Worm (Caenorhabditis elegans) whole organism, L2 larva: ENCODE measurements around the gene ins-16.
A peak's percentile ranks its signal among the peaks of the same experiment; 100 is the strongest.

Experiments used
- C34F6.9 ChIP-seq: fragments of 150-350 bp; optimal IDR thresholded peaks from 2 replicates; lab custom pipeline; 2014; ENCODE audit warnings: missing biosample characterization, missing genetic modification characterization
- F13H6.1 ChIP-seq: sonication (generic microtip); optimal IDR thresholded peaks from 2 replicates; lab custom pipeline; 2016; ENCODE audit warnings: missing genetic modification characterization, missing compliant biosample characterization
- R02D3.7 ChIP-seq: fragments of 150-350 bp; optimal IDR thresholded peaks from 2 replicates; lab custom pipeline; 2014; ENCODE audit warnings: missing biosample characterization, missing genetic modification characterization
- Y55F3AM.14 ChIP-seq: fragments of 200-800 bp; sonication (Bioruptor generic); optimal IDR thresholded peaks from 2 replicates; lab custom pipeline; 2018; ENCODE audit warnings: mild to moderate bottlenecking, missing genetic modification characterization, missing compliant biosample characterization
- ZK546.5 ChIP-seq: sonication (generic microtip); optimal IDR thresholded peaks from 2 replicates; lab custom pipeline; 2017; ENCODE audit warnings: missing biosample characterization, missing genetic modification characterization
- alr-1 ChIP-seq: fragments of 150-350 bp; optimal IDR thresholded peaks from 2 replicates; lab custom pipeline; 2014; ENCODE audit warnings: missing biosample characterization, missing genetic modification characterization
- blmp-1 ChIP-seq: sonication (generic microtip); optimal IDR thresholded peaks from 2 replicates; lab custom pipeline; 2017; ENCODE audit warnings: missing genetic modification characterization, mild to moderate bottlenecking, missing compliant biosample characterization, antibody characterized with exemption, moderate library complexity; ENCODE audit not compliant: insufficient read depth
- ceh-16 ChIP-seq: fragments of 150-350 bp; optimal IDR thresholded peaks from 2 replicates; lab custom pipeline; 2014; ENCODE audit warnings: missing biosample characterization, missing genetic modification characterization
- ceh-82 ChIP-seq: fragments of 150-350 bp; optimal IDR thresholded peaks from 2 replicates; lab custom pipeline; 2014; ENCODE audit warnings: missing biosample characterization, missing genetic modification characterization
- crh-2 ChIP-seq: sonication (generic microtip); optimal IDR thresholded peaks from 2 replicates; lab custom pipeline; 2017; ENCODE audit warnings: missing biosample characterization, missing genetic modification characterization
- dmd-4 ChIP-seq: sonication (generic microtip); optimal IDR thresholded peaks from 2 replicates; lab custom pipeline; 2017; ENCODE audit warnings: missing biosample characterization, missing genetic modification characterization
- elt-1 ChIP-seq: fragments of 150-350 bp; optimal IDR thresholded peaks from 2 replicates; lab custom pipeline; 2014; ENCODE audit warnings: missing biosample characterization, missing genetic modification characterization
- elt-3 ChIP-seq: sonication (generic microtip); optimal IDR thresholded peaks from 2 replicates; lab custom pipeline; 2017; ENCODE audit warnings: missing biosample characterization, missing genetic modification characterization
- fos-1 ChIP-seq: fragments of 150-350 bp; optimal IDR thresholded peaks from 2 replicates; lab custom pipeline; 2014; ENCODE audit warnings: missing biosample characterization, missing genetic modification characterization
- gmeb-1 ChIP-seq: fragments of 150-350 bp; optimal IDR thresholded peaks from 2 replicates; lab custom pipeline; 2014; ENCODE audit warnings: missing biosample characterization, missing genetic modification characterization
- lin-11 ChIP-seq: fragments of 150-350 bp; sonication (generic microtip); optimal IDR thresholded peaks from 2 replicates; lab custom pipeline; 2014; ENCODE audit warnings: missing biosample characterization, missing genetic modification characterization, inconsistent platforms, mixed read lengths
- lin-13 ChIP-seq: fragments of 150-350 bp; optimal IDR thresholded peaks from 2 replicates; lab custom pipeline; 2014; ENCODE audit warnings: missing biosample characterization, missing genetic modification reagents, missing genetic modification characterization
- lin-39 ChIP-seq: fragments of 150-350 bp; optimal IDR thresholded peaks from 2 replicates; lab custom pipeline; 2014; ENCODE audit warnings: missing biosample characterization, missing genetic modification reagents, missing genetic modification characterization
- lsy-2 ChIP-seq, 2 experiments: fragments of 150-350 bp in 1 of 2; sonication (generic microtip) in 1 of 2; optimal IDR thresholded peaks; 2 replicates each; lab custom pipeline; 2014 to 2017; ENCODE audit warnings: missing biosample characterization in 2 of 2, missing genetic modification characterization in 2 of 2
- mab-5 ChIP-seq: fragments of 150-350 bp; optimal IDR thresholded peaks from 2 replicates; lab custom pipeline; 2014; ENCODE audit warnings: missing biosample characterization, missing genetic modification characterization
- mbf-1 ChIP-seq: sonication (generic microtip); optimal IDR thresholded peaks from 2 replicates; lab custom pipeline; 2017; ENCODE audit warnings: missing biosample characterization, missing genetic modification characterization
- mdl-1 ChIP-seq, 2 experiments: fragments of 150-350 bp in 1 of 2; sonication (generic microtip) in 1 of 2; optimal IDR thresholded peaks; 2 replicates each; lab custom pipeline; 2017; ENCODE audit warnings: missing biosample characterization in 2 of 2, missing genetic modification characterization in 2 of 2
- nhr-10 ChIP-seq: sonication (generic microtip); optimal IDR thresholded peaks from 2 replicates; lab custom pipeline; 2017; ENCODE audit warnings: missing biosample characterization, missing genetic modification characterization
- nhr-129 ChIP-seq: fragments of 150-350 bp; optimal IDR thresholded peaks from 2 replicates; lab custom pipeline; 2014; ENCODE audit warnings: missing biosample characterization, missing genetic modification characterization
- nhr-23 ChIP-seq: fragments of 150-350 bp; optimal IDR thresholded peaks from 2 replicates; lab custom pipeline; 2014; ENCODE audit warnings: missing biosample characterization, missing genetic modification reagents, missing genetic modification characterization
- nhr-237 ChIP-seq: fragments of 150-350 bp; optimal IDR thresholded peaks from 2 replicates; lab custom pipeline; 2014; ENCODE audit warnings: missing biosample characterization, missing genetic modification characterization
- nhr-25 ChIP-seq: fragments of 150-350 bp; sonication (generic microtip); optimal IDR thresholded peaks from 3 replicates; lab custom pipeline; 2014; ENCODE audit warnings: missing biosample characterization, missing genetic modification characterization
- nhr-77 ChIP-seq: fragments of 150-350 bp; optimal IDR thresholded peaks from 2 replicates; lab custom pipeline; 2014; ENCODE audit warnings: missing biosample characterization, missing genetic modification characterization
- peb-1 ChIP-seq: fragments of 150-350 bp; optimal IDR thresholded peaks from 2 replicates; lab custom pipeline; 2014; ENCODE audit warnings: missing biosample characterization, missing genetic modification characterization
- skn-1 ChIP-seq: sonication (generic microtip); optimal IDR thresholded peaks from 2 replicates; lab custom pipeline; 2017; ENCODE audit warnings: missing biosample characterization, missing genetic modification characterization
- sma-3 ChIP-seq: sonication (generic microtip); optimal IDR thresholded peaks from 2 replicates; lab custom pipeline; 2016; ENCODE audit warnings: missing genetic modification reagents, missing genetic modification characterization, missing compliant biosample characterization
- sma-9 ChIP-seq, 2 experiments: fragments of 150-350 bp in 1 of 2; sonication (generic microtip) in 1 of 2; optimal IDR thresholded peaks; 2 replicates each; lab custom pipeline; 2014 to 2016; ENCODE audit warnings: missing genetic modification characterization in 2 of 2, mild to moderate bottlenecking in 1 of 2, missing biosample characterization in 1 of 2, missing compliant biosample characterization in 1 of 2, missing genetic modification reagents in 1 of 2, moderate library complexity in 1 of 2
- unc-39 ChIP-seq: fragments of 150-350 bp; optimal IDR thresholded peaks from 2 replicates; lab custom pipeline; 2014; ENCODE audit warnings: missing biosample characterization, missing genetic modification characterization
- unc-55 ChIP-seq: fragments of 150-350 bp; sonication (generic microtip); optimal IDR thresholded peaks from 3 replicates; lab custom pipeline; 2014; ENCODE audit warnings: missing biosample characterization, missing genetic modification reagents, missing genetic modification characterization
- unc-62 ChIP-seq: fragments of 150-350 bp; optimal IDR thresholded peaks from 2 replicates; lab custom pipeline; 2014; ENCODE audit warnings: missing biosample characterization, missing genetic modification reagents, missing genetic modification characterization
- zag-1 ChIP-seq: fragments of 150-350 bp; optimal IDR thresholded peaks from 2 replicates; lab custom pipeline; 2014; ENCODE audit warnings: missing biosample characterization, missing genetic modification characterization
- ztf-1 ChIP-seq: fragments of 200-800 bp; sonication (Bioruptor generic); conservative IDR thresholded peaks from 2 replicates; pipeline ENCODE4 v1.3.6; 2022; ENCODE audit warnings: missing genetic modification characterization, missing compliant biosample characterization
- ztf-11 ChIP-seq: sonication (generic microtip); optimal IDR thresholded peaks from 2 replicates; lab custom pipeline; 2017; ENCODE audit warnings: missing biosample characterization, missing genetic modification characterization
- ztf-4 ChIP-seq: fragments of 150-350 bp; optimal IDR thresholded peaks from 2 replicates; lab custom pipeline; 2014; ENCODE audit warnings: missing biosample characterization, missing genetic modification characterization

ins-16 gene

ce11 chrIII:2100842-2101241 is 40.1 kb upstream of the ins-16 start (continued):
- TF ChIP-seq F13H6.1 (tag; lab: Kevin White, UChicago) (peak; percentile 83), skn-1 (tag; lab: Kevin White, UChicago) (no peak), lin-39 (tag; lab: Kevin White, UChicago) (no peak), C34F6.9 (tag; lab: Kevin White, UChicago) (peak; percentile 80), ztf-11 (no peak), zag-1 (tag; lab: Kevin White, UChicago) (peak; percentile 70), nhr-23 (tag; lab: Kevin White, UChicago) (no peak), elt-1 (no peak), lin-13 (GFP tag; lab: Kevin White, UChicago) (peak; percentile 82), nhr-10 (tag; lab: Kevin White, UChicago) (peak; percentile 40), Y55F3AM.14 (GFP tag; lab: Kevin White, UChicago) (peak; percentile 23), ztf-4 (tag; lab: Kevin White, UChicago) (no peak), blmp-1 (peak; percentile 29), sma-3 (GFP tag; lab: Kevin White, UChicago) (peak; percentile 37), mdl-1 (tag; optimal IDR thresholded peaks at IDR 0.05; lab: Kevin White, UChicago) (peak in 1 of 2 experiments; percentile 54), elt-3 (tag; lab: Kevin White, UChicago) (no peak), mab-5 (tag; lab: Kevin White, UChicago) (peak; percentile 73), ZK546.5 (tag; lab: Kevin White, UChicago) (no peak)

ce11 chrIII:2099808-2100366 is 39.1 kb upstream of the ins-16 start:
- TF ChIP-seq elt-1 (no peak), lin-11 (no peak), mbf-1 (no peak), fos-1 (tag; lab: Kevin White, UChicago) (peak; percentile 98), crh-2 (tag; lab: Kevin White, UChicago) (peak; percentile 67), ceh-16 (tag; lab: Kevin White, UChicago) (no peak), nhr-25 (tag; lab: Kevin White, UChicago) (no peak), unc-55 (GFP tag; lab: Kevin White, UChicago) (no peak), zag-1 (tag; lab: Kevin White, UChicago) (no peak), elt-3 (tag; lab: Kevin White, UChicago) (no peak), mdl-1 (tag; optimal IDR thresholded peaks at IDR 0.05; lab: Kevin White, UChicago) (no peak), alr-1 (tag; lab: Kevin White, UChicago) (no peak), C34F6.9 (tag; lab: Kevin White, UChicago) (no peak), blmp-1 (no peak), unc-62 (no peak)
- TF ChIP-seq, all 48 proteins: peak for 2

- TF ChIP-seq unc-62: no peak
- TF ChIP-seq nhr-77 (tag; lab: Kevin White, UChicago): no peak
- no peak for TF ChIP-seq blmp-1
- no peak for TF ChIP-seq nhr-10 (tag; lab: Kevin White, UChicago)
- no peak for TF ChIP-seq nhr-25 (tag; lab: Kevin White, UChicago)
- no peak for TF ChIP-seq ztf-11
- TF ChIP-seq nhr-129 (tag; lab: Kevin White, UChicago): no peak
- no peak for TF ChIP-seq nhr-237 (tag; lab: Kevin White, UChicago)
- no peak for TF ChIP-seq mdl-1 (tag; optimal IDR thresholded peaks at IDR 0.05; lab: Kevin White, UChicago)
- no peak for TF ChIP-seq lsy-2 (tag; optimal IDR thresholded peaks at IDR 0.05; lab: Kevin White, UChicago)
- TF ChIP-seq mbf-1: no peak
- no peak for TF ChIP-seq dmd-4 (tag; lab: Kevin White, UChicago)
- TF ChIP-seq C34F6.9 (tag; lab: Kevin White, UChicago): no peak
- no peak for TF ChIP-seq gmeb-1
- TF ChIP-seq unc-39 (tag; lab: Kevin White, UChicago): no peak
- no peak for TF ChIP-seq R02D3.7 (tag; lab: Kevin White, UChicago)
- TF ChIP-seq elt-1: no peak
- no peak for TF ChIP-seq skn-1 (tag; lab: Kevin White, UChicago)
- no peak for TF ChIP-seq elt-3 (tag; lab: Kevin White, UChicago)
These were observed 37.4 kb upstream of the ins-16 start for ce11 chrIII:2098185-2098584.

ce11 chrIII:2092409-2092808 is 31.7 kb upstream of the ins-16 start, which contains the start of gene Y48G9A.9:
Gene Y48G9A.9 (plus strand): TSS chrIII:2092709.
- TF ChIP-seq unc-39 (tag; lab: Kevin White, UChicago) (no peak), lin-13 (GFP tag; lab: Kevin White, UChicago) (no peak), ztf-1 (GFP tag; lab: Robert Waterston, UW) (no peak), R02D3.7 (tag; lab: Kevin White, UChicago) (no peak), ztf-4 (tag; lab: Kevin White, UChicago) (no peak), sma-9 (GFP tag; optimal IDR thresholded peaks at IDR 0.05; lab: Kevin White, UChicago) (no peak), sma-9 (tag; optimal IDR thresholded peaks at IDR 0.05; lab: Kevin White, UChicago) (no peak), nhr-77 (tag; lab: Kevin White, UChicago) (no peak), mab-5 (tag; lab: Kevin White, UChicago) (no peak), ceh-82 (tag; lab: Kevin White, UChicago) (no peak), mdl-1 (tag; optimal IDR thresholded peaks at IDR 0.05; lab: Kevin White, UChicago) (no peak), peb-1 (no peak), elt-1 (no peak), nhr-25 (tag; lab: Kevin White, UChicago) (no peak), gmeb-1 (no peak), nhr-23 (tag; lab: Kevin White, UChicago) (no peak)
- TF ChIP-seq, all 48 proteins: peak for 0
